Fruit fly (Drosophila melanogaster) whole organism: Measurements from ENCODE around the gene CG31871.

Experiments used
- Dll ChIP-seq: fragments of >200 bp; optimal IDR thresholded peaks from 2 replicates; lab custom pipeline; 2017
- pan ChIP-seq: fragments of >200 bp; optimal IDR thresholded peaks from 2 replicates; lab custom pipeline; 2017
- usp ChIP-seq: fragments of >200 bp; optimal IDR thresholded peaks from 2 replicates; lab custom pipeline; 2017; ENCODE audit warnings: missing biosample characterization, missing genetic modification characterization, mixed read lengths

DNA sequence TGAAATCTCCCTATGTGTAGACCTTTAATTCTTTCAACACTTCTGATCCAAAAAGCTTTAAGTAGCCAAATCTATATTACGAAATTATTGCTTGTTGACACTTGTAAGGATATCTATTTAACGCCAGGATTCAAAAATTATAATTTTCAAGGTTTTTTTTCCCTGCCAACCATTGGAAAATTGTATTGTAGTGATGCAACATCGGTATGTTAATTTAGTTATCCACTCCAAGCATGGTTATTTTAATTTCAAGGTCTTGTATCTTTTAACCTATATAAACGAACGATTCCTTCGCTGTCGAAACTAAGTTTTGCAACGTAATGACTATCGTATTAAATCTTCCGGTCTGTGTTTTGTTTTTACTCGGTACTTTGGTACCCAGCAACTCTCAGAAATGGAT is 15.8 kb upstream of the CG31871 start, which contains the start of gene CG17097:
- no peak for TF ChIP-seq Dll
- TF ChIP-seq pan (lab: Kevin White, UChicago) = no peak
- TF ChIP-seq usp (GFP tag; lab: Kevin White, UChicago) = no peak
